Worm (Caenorhabditis elegans) whole organism, mixed stage, embryonic: Measurements from ENCODE around the gene srx-86.

Source experiments
- M03D4.4 ChIP-seq: sonication (generic microtip); optimal IDR thresholded peaks from 2 replicates; lab custom pipeline; 2017; ENCODE audit warnings: mild to moderate bottlenecking, missing genetic modification characterization, missing compliant biosample characterization
- bed-3 ChIP-seq: fragments of 200-800 bp; sonication (Bioruptor generic); optimal IDR thresholded peaks from 3 replicates; lab custom pipeline; 2018; ENCODE audit warnings: mild to moderate bottlenecking, missing genetic modification characterization, moderate library complexity, missing compliant biosample characterization
- blmp-1 ChIP-seq: fragments of 150-350 bp; optimal IDR thresholded peaks from 2 replicates; lab custom pipeline; 2014; ENCODE audit warnings: missing biosample characterization, missing genetic modification characterization
- ceh-39 ChIP-seq: fragments of 150-350 bp; optimal IDR thresholded peaks from 2 replicates; lab custom pipeline; 2014; ENCODE audit warnings: missing biosample characterization, missing genetic modification characterization
- ceh-43 ChIP-seq: fragments of 200-800 bp; sonication (Bioruptor generic); optimal IDR thresholded peaks from 2 replicates; lab custom pipeline; 2018; ENCODE audit warnings: mild to moderate bottlenecking, missing genetic modification characterization, moderate library complexity, missing compliant biosample characterization
- ces-1 ChIP-seq: fragments of 150-350 bp; optimal IDR thresholded peaks from 2 replicates; lab custom pipeline; 2014; ENCODE audit warnings: missing biosample characterization, missing genetic modification reagents, missing genetic modification characterization
- cnd-1 ChIP-seq: fragments of 200-800 bp; sonication (Bioruptor generic); optimal IDR thresholded peaks from 2 replicates; lab custom pipeline; 2018; ENCODE audit warnings: mild to moderate bottlenecking, missing genetic modification characterization, missing compliant biosample characterization
- drap-1 ChIP-seq: fragments of 200-800 bp; sonication (Bioruptor generic); optimal IDR thresholded peaks from 3 replicates; lab custom pipeline; 2018; ENCODE audit warnings: mild to moderate bottlenecking, missing genetic modification characterization, missing compliant biosample characterization
- elt-1 ChIP-seq: sonication (generic microtip); optimal IDR thresholded peaks from 2 replicates; lab custom pipeline; 2017; ENCODE audit warnings: missing genetic modification characterization, mild to moderate bottlenecking, missing compliant biosample characterization, antibody characterized with exemption, moderate library complexity, borderline replicate concordance; ENCODE audit not compliant: insufficient read depth
- flh-1 ChIP-seq: fragments of 200-800 bp; sonication (Bioruptor generic); optimal IDR thresholded peaks from 2 replicates; lab custom pipeline; 2018; ENCODE audit warnings: mild to moderate bottlenecking, missing genetic modification characterization, moderate library complexity, missing compliant biosample characterization
- ham-2 ChIP-seq: fragments of 200-800 bp; sonication (Bioruptor generic); optimal IDR thresholded peaks from 2 replicates; lab custom pipeline; 2018; ENCODE audit warnings: mild to moderate bottlenecking, missing genetic modification characterization, missing compliant biosample characterization
- hlh-1 ChIP-seq: fragments of 150-350 bp; optimal IDR thresholded peaks from 2 replicates; lab custom pipeline; 2014; ENCODE audit warnings: missing biosample characterization, missing genetic modification reagents, missing genetic modification characterization
- lin-13 ChIP-seq: fragments of 150-350 bp; optimal IDR thresholded peaks from 2 replicates; lab custom pipeline; 2014; ENCODE audit warnings: missing biosample characterization, missing genetic modification characterization
- lin-32 ChIP-seq: fragments of 200-800 bp; sonication (Bioruptor generic); optimal IDR thresholded peaks from 2 replicates; lab custom pipeline; 2018; ENCODE audit warnings: mild to moderate bottlenecking, missing genetic modification characterization, missing compliant biosample characterization
- lsy-2 ChIP-seq: fragments of 150-350 bp; optimal IDR thresholded peaks from 2 replicates; lab custom pipeline; 2014; ENCODE audit warnings: missing biosample characterization, missing genetic modification characterization
- mep-1 ChIP-seq: fragments of 150-350 bp; optimal IDR thresholded peaks from 2 replicates; lab custom pipeline; 2017; ENCODE audit warnings: missing biosample characterization, missing genetic modification reagents, missing genetic modification characterization, inconsistent platforms
- mls-2 ChIP-seq: sonication (generic microtip); optimal IDR thresholded peaks from 2 replicates; lab custom pipeline; 2016; ENCODE audit warnings: mild to moderate bottlenecking, missing genetic modification characterization, moderate library complexity, missing compliant biosample characterization
- nhr-12 ChIP-seq: fragments of 150-350 bp; optimal IDR thresholded peaks from 2 replicates; lab custom pipeline; 2014; ENCODE audit warnings: missing biosample characterization, missing genetic modification characterization
- nhr-2 ChIP-seq: fragments of 150-350 bp; optimal IDR thresholded peaks from 2 replicates; lab custom pipeline; 2014; ENCODE audit warnings: missing biosample characterization, missing genetic modification characterization
- nhr-237 ChIP-seq: fragments of 150-350 bp; optimal IDR thresholded peaks from 2 replicates; lab custom pipeline; 2014; ENCODE audit warnings: missing biosample characterization, missing genetic modification characterization
- nhr-76 ChIP-seq: sonication (generic microtip); optimal IDR thresholded peaks from 2 replicates; lab custom pipeline; 2017; ENCODE audit warnings: missing biosample characterization, missing genetic modification characterization
- pha-4 ChIP-seq: fragments of 150-350 bp; optimal IDR thresholded peaks from 2 replicates; lab custom pipeline; 2018; ENCODE audit warnings: missing biosample characterization, missing genetic modification reagents, missing genetic modification characterization
- snpc-4 ChIP-seq: fragments of 150-350 bp; optimal IDR thresholded peaks from 2 replicates; lab custom pipeline; 2014; ENCODE audit warnings: missing biosample characterization, missing genetic modification characterization
- sptf-1 ChIP-seq: sonication (generic microtip); optimal IDR thresholded peaks from 2 replicates; lab custom pipeline; 2017; ENCODE audit warnings: mild to moderate bottlenecking, missing genetic modification characterization, moderate library complexity, missing compliant biosample characterization
- tbx-8 ChIP-seq: fragments of 200-800 bp; sonication (Bioruptor generic); optimal IDR thresholded peaks from 2 replicates; lab custom pipeline; 2018; ENCODE audit warnings: mild to moderate bottlenecking, missing genetic modification characterization, moderate library complexity, missing compliant biosample characterization
- unc-120 ChIP-seq: sonication (generic microtip); optimal IDR thresholded peaks from 2 replicates; lab custom pipeline; 2017; ENCODE audit warnings: missing genetic modification characterization, missing compliant biosample characterization; ENCODE audit not compliant: poor library complexity, severe bottlenecking
- unc-39 ChIP-seq: fragments of 150-350 bp; optimal IDR thresholded peaks from 2 replicates; lab custom pipeline; 2014; ENCODE audit warnings: missing biosample characterization, missing genetic modification characterization
- unc-62 ChIP-seq: fragments of 150-350 bp; optimal IDR thresholded peaks from 2 replicates; lab custom pipeline; 2014; ENCODE audit warnings: missing biosample characterization, missing genetic modification reagents, missing genetic modification characterization
- zip-8 ChIP-seq: fragments of 150-350 bp; optimal IDR thresholded peaks from 2 replicates; lab custom pipeline; 2014; ENCODE audit warnings: missing biosample characterization, missing genetic modification characterization

The srx-86 gene

DNA sequence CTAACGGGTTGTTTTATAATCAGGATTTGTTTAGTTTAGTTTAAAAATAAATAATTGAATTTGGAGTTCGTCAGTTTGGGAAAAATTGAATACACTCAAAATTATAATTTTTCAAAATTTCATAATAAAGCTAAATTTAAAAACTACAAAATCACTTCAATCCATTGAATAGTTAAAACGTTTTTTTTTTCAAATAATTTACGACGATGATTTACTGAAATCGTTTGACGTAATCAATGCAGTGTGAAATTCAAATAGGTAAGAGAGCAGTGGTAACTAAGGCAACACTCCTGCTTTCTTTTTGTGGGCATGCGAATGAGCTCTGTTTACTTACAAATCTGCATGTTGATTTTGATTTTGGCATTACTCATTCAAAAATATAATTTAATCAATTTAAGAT is 17.5 kb upstream of the srx-86 start, which contains the start of gene F38B7.10:
F38B7.10 (plus strand) TSS at position 301 of the 400 bp plus-strand sequence.
- no peak for TF ChIP-seq cnd-1 (tag; lab: Kevin White, UChicago)
- no peak for TF ChIP-seq snpc-4
- no peak for TF ChIP-seq ceh-43 (GFP tag; lab: Kevin White, UChicago)
- TF ChIP-seq lin-13 (tag; lab: Kevin White, UChicago) = no peak
- no peak for TF ChIP-seq ham-2
- TF ChIP-seq flh-1 (GFP tag; lab: Kevin White, UChicago) = no peak
- no peak for TF ChIP-seq elt-1 (tag; lab: Kevin White, UChicago)
- no peak for TF ChIP-seq nhr-12 (tag; lab: Kevin White, UChicago)
- TF ChIP-seq nhr-2 = no peak
- no peak for TF ChIP-seq M03D4.4 (tag; lab: Kevin White, UChicago)
- no peak for TF ChIP-seq mls-2
- TF ChIP-seq unc-39 = no peak
- TF ChIP-seq unc-62 = no peak

DNA sequence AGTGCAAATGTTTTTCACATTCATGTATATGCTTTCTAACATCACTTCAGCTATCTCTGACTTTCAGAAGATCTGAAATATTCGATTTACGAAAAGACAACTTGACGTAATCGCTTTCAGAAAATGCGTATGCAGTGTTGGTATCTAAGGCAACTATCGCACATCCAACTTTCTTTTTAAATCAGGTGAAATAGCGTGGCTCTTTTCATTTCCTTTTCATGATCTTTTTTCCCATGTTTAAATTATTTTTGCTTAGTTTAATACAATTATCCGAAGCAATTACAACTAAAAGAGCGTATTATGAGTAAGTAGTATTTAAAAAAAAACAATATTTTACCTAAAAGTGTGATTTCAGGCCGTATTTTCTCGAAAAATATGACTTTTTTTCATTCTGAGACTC is 15.9 kb upstream of the srx-86 start, which contains the start of gene F38B7.11:
F38B7.11 (plus strand) TSS at position 301 of the 400 bp plus-strand sequence.
- no peak for TF ChIP-seq ham-2
- TF ChIP-seq drap-1 (GFP tag; lab: Kevin White, UChicago) = no peak
- no peak for TF ChIP-seq ceh-39
- TF ChIP-seq M03D4.4 (tag; lab: Kevin White, UChicago) = no peak
- no peak for TF ChIP-seq zip-8 (tag; lab: Kevin White, UChicago)
- TF ChIP-seq mls-2 = no peak
- TF ChIP-seq lsy-2 = no peak
- no peak for TF ChIP-seq pha-4
- TF ChIP-seq tbx-8 (GFP tag; lab: Kevin White, UChicago) = no peak

DNA sequence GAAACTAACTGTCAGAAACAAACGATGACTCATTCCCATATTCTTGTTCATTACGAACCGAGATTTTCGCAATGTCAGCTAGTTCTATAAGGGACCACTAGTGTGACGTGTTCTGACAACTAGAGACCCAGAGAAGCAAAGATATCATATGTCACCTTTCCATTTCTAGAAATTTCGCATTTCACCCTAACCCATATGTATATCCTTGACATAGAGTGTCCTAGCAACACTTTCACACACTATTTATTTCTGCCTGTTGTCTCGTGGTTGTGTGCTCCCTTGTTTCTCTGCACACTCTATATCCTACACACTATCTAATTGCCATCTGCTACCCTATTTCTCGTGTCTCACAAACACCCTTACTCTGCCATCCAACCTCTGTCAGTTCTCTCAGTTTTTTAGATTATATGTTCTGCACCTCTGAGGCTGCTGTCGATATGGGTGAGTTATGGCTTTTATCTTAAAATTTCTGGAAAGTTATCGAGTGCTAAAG is 13.8 kb upstream of the srx-86 start, which contains the start of the genes F38B7.17 and F38B7.3:
F38B7.17 (minus strand) TSS at position 51 of the 493 bp plus-strand sequence.
F38B7.3 (plus strand) TSS at position 194 of the 493 bp plus-strand sequence.
- TF ChIP-seq ces-1 (GFP tag; lab: Kevin White, UChicago) (peak; percentile 30), unc-62 (peak; percentile 40), unc-120 (tag; lab: Kevin White, UChicago) (peak; percentile 30), lin-32 (GFP tag; lab: Kevin White, UChicago) (peak; percentile 11), lsy-2 (peak; percentile 13), pha-4 (peak; percentile 50), nhr-12 (tag; lab: Kevin White, UChicago) (no peak), hlh-1 (tag; lab: Kevin White, UChicago) (peak; percentile 49), blmp-1 (tag; lab: Kevin White, UChicago) (no peak), mep-1 (tag; lab: Kevin White, UChicago) (no peak), cnd-1 (tag; lab: Kevin White, UChicago) (peak; percentile 84)

DNA sequence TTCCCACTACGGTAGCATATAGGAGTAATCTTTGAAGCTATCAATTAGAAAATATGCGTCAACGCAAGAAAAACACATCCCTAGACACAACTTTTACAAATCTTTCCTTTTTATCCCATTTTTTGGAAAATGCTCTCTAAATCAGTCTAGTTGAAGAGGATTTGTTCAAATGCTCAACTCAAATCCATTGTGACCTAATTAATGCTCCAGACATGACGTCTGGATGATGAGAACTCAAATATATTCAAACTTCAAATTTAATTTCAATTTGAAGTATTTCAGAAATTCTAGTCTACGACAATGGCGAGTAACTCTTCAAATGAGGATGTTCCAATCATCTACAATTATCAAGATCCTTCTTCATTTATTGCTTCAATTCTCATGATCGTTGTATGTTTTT is 10.4 kb upstream of the srx-86 start, which contains the start of gene srx-85:
srx-85 (plus strand) TSS at position 301 of the 400 bp plus-strand sequence.
- TF ChIP-seq blmp-1 (tag; lab: Kevin White, UChicago) (no peak), bed-3 (GFP tag; lab: Kevin White, UChicago) (no peak)

DNA sequence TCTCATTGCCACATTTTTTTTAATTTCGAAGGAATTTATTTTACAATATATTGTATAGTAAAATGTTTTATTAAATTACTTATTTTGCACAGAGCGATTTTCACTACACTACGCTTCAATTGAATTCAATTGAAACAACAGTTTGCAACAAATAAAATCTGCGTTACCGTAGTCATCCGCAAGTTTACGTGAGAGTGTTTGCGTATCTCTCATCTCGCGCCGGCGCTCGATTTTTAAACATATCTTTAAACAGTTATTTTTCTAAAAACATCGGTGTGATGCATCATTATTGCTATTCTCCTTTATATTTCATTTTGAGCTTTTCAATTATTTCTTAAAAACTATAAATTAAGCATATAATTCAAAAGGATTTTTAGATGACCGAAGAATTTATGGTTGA is 8.5 kb upstream of the srx-86 start, which contains the start of gene duo-1:
duo-1 (plus strand) TSS at position 371 of the 400 bp plus-strand sequence.
- TF ChIP-seq lsy-2 = peak; percentile 76
- TF ChIP-seq ceh-39 = no peak

- no peak for TF ChIP-seq nhr-76 (tag; lab: Kevin White, UChicago)
- no peak for TF ChIP-seq elt-1 (tag; lab: Kevin White, UChicago)
- no peak for TF ChIP-seq ceh-43 (GFP tag; lab: Kevin White, UChicago)
- no peak for TF ChIP-seq drap-1 (GFP tag; lab: Kevin White, UChicago)
- TF ChIP-seq M03D4.4 (tag; lab: Kevin White, UChicago) = no peak
- TF ChIP-seq nhr-2 = no peak
- no peak for TF ChIP-seq lin-32 (GFP tag; lab: Kevin White, UChicago)
- TF ChIP-seq zip-8 (tag; lab: Kevin White, UChicago) = no peak
- TF ChIP-seq nhr-237 (tag; lab: Kevin White, UChicago) = no peak
- TF ChIP-seq blmp-1 (tag; lab: Kevin White, UChicago) = no peak
- no peak for TF ChIP-seq pha-4
- TF ChIP-seq lin-13 (tag; lab: Kevin White, UChicago) = no peak
- TF ChIP-seq unc-62 = no peak
- no peak for TF ChIP-seq mep-1 (tag; lab: Kevin White, UChicago)
- TF ChIP-seq sptf-1 (tag; lab: Kevin White, UChicago) = no peak
- no peak for TF ChIP-seq ham-2
- TF ChIP-seq unc-39 = no peak
Observed at ce11 chrV:11564573-11564972, 1.8 kb downstream of the srx-86 start, which contains the start of gene srx-87. Gene srx-87 (plus strand): TSS chrV:11564873.
